Fruit fly (Drosophila melanogaster): Measurements from ENCODE around the gene NijA.

NijA gene

dm6 chr3L:10679711-10680154 is 16.9 kb downstream of the NijA start (continued):
- TF ChIP-seq lov (optimal IDR thresholded peaks at IDR 0.05) = no peak
- TF ChIP-seq lov (GFP tag; IDR thresholded peaks at IDR 0.05) = no peak
- TF ChIP-seq wdn (GFP tag; IDR thresholded peaks at IDR 0.05) = no peak
- no peak for TF ChIP-seq CG2199 (GFP tag; IDR thresholded peaks at IDR 0.05)
- no peak for TF ChIP-seq h (optimal IDR thresholded peaks at IDR 0.05)
- TF ChIP-seq Nf-YC (tag; optimal IDR thresholded peaks at IDR 0.05) = no peak
- TF ChIP-seq CG10209 (GFP tag; optimal IDR thresholded peaks at IDR 0.05) = no peak
- no peak for TF ChIP-seq Sry-δ (GFP tag; optimal IDR thresholded peaks at IDR 0.05)
- peak; percentile 27 for TF ChIP-seq CG4328 (GFP tag; optimal IDR thresholded peaks at IDR 0.05)
- TF ChIP-seq CG7987 (GFP tag; optimal IDR thresholded peaks at IDR 0.05) = peak; percentile 37
- no peak for TF ChIP-seq CG14965 (GFP tag; optimal IDR thresholded peaks at IDR 0.05; ENCODE audit: borderline replicate concordance)
- no peak for TF ChIP-seq zfh2 (GFP tag; optimal IDR thresholded peaks at IDR 0.05)
- TF ChIP-seq twi (tag; optimal IDR thresholded peaks at IDR 0.05) = no peak
- no peak for TF ChIP-seq btn (GFP tag; optimal IDR thresholded peaks at IDR 0.05)
- no peak for TF ChIP-seq cwo (GFP tag; optimal IDR thresholded peaks at IDR 0.05)
- TF ChIP-seq disco-r (GFP tag; optimal IDR thresholded peaks at IDR 0.05) = no peak
- no peak for TF ChIP-seq cad (GFP tag; optimal IDR thresholded peaks at IDR 0.05)
- no peak for TF ChIP-seq NfI (GFP tag; optimal IDR thresholded peaks at IDR 0.05)
- no peak for TF ChIP-seq CG12299 (tag; optimal IDR thresholded peaks at IDR 0.05)
- TF ChIP-seq CG8944 (GFP tag; optimal IDR thresholded peaks at IDR 0.05) = no peak
- no peak for TF ChIP-seq CG15479 (GFP tag; optimal IDR thresholded peaks at IDR 0.05)
- TF ChIP-seq Dad (GFP tag; optimal IDR thresholded peaks at IDR 0.05) = no peak
- no peak for TF ChIP-seq grn (GFP tag; optimal IDR thresholded peaks at IDR 0.05)
- TF ChIP-seq her (GFP tag; optimal IDR thresholded peaks at IDR 0.05) = no peak
- no peak for TF ChIP-seq Vsx1 (GFP tag; optimal IDR thresholded peaks at IDR 0.05)
- TF ChIP-seq unpg (GFP tag; optimal IDR thresholded peaks at IDR 0.05) = peak; percentile 18
- TF ChIP-seq CG17186 (GFP tag; optimal IDR thresholded peaks at IDR 0.05) = no peak
- TF ChIP-seq CG6683 (GFP tag; optimal IDR thresholded peaks at IDR 0.05) = no peak
- peak; percentile 42 for TF ChIP-seq CG31441 (GFP tag; IDR thresholded peaks at IDR 0.05)
- TF ChIP-seq nmo (GFP tag; optimal IDR thresholded peaks at IDR 0.05) = no peak
- no peak for TF ChIP-seq pum (GFP tag; optimal IDR thresholded peaks at IDR 0.05)
- no peak for TF ChIP-seq CG15073 (GFP tag; optimal IDR thresholded peaks at IDR 0.05)
- TF ChIP-seq otp (GFP tag; IDR thresholded peaks at IDR 0.05) = 0 out of 3 replicates have a peak, but pooled peaks have one; percentile 11
- no peak for TF ChIP-seq emc (GFP tag; optimal IDR thresholded peaks at IDR 0.05)
- TF ChIP-seq CG2116 (GFP tag; optimal IDR thresholded peaks at IDR 0.05) = no peak
- no peak for TF ChIP-seq stwl (tag; optimal IDR thresholded peaks at IDR 0.05)
- TF ChIP-seq fd3F (GFP tag; optimal IDR thresholded peaks at IDR 0.05) = peak; percentile 40
- no peak for TF ChIP-seq D19A (tag; optimal IDR thresholded peaks at IDR 0.05)
- peak; percentile 0 for TF ChIP-seq nerfin-1 (tag; optimal IDR thresholded peaks at IDR 0.05)
- TF ChIP-seq MESR4 (GFP tag; optimal IDR thresholded peaks at IDR 0.05) = no peak
- no peak for TF ChIP-seq so (GFP tag; IDR thresholded peaks at IDR 0.05)
- TF ChIP-seq fu2 (GFP tag; optimal IDR thresholded peaks at IDR 0.05) = no peak
- no peak for TF ChIP-seq pb (GFP tag; optimal IDR thresholded peaks at IDR 0.05)
- TF ChIP-seq CG8765 (GFP tag; IDR thresholded peaks at IDR 0.05) = no peak
- no peak for TF ChIP-seq NFAT (GFP tag; IDR thresholded peaks at IDR 0.05)
- peak; percentile 33; the same call in 1 of the 2 replicates for TF ChIP-seq Ada2b (GFP tag; IDR thresholded peaks at IDR 0.05)
- TF ChIP-seq CG11695 (GFP tag; IDR thresholded peaks at IDR 0.05) = peak; percentile 40; the same call in 1 of the 3 replicates
- TF ChIP-seq Rx (GFP tag; IDR thresholded peaks at IDR 0.05) = no peak
- no peak for TF ChIP-seq CG9876 (GFP tag; optimal IDR thresholded peaks at IDR 0.05)
- no peak for TF ChIP-seq croc (GFP tag; conservative IDR thresholded peaks at IDR 0.05)
- TF ChIP-seq dimm (GFP tag; IDR thresholded peaks at IDR 0.05) = no peak
- peak in 1 of 2 experiments; percentile 31 for TF ChIP-seq Hr51 (GFP tag; optimal IDR thresholded peaks at IDR 0.05)
